Fruit fly (Drosophila melanogaster) whole organism, larva: ENCODE results near the gene CG5850.

Source experiments
- noc ChIP-seq: fragments of 200-800 bp; sonication (Bioruptor generic); optimal IDR thresholded peaks from 3 replicates; lab custom pipeline; 2019; ENCODE audit warnings: missing biosample characterization, mild to moderate bottlenecking, missing genetic modification characterization, moderate library complexity

CG5850 gene

dm6 chr2L:9963603-9964042 is at the start of gene CG5850:
CG5850 (minus strand) TSS chr2L:9963949.
- TF ChIP-seq noc (tag; lab: Kevin White, UChicago): no peak

- peak; percentile 99 for TF ChIP-seq noc (tag; lab: Kevin White, UChicago)
These were observed 46.3 kb upstream of the CG5850 start for dm6 chr2L:10009800-10010658.

dm6 chr2L:10009293-10009695 is 45.5 kb upstream of the CG5850 start, which contains the start of gene Trp1:
Trp1 (plus strand) TSS chr2L:10009381.
- no peak for TF ChIP-seq noc (tag; lab: Kevin White, UChicago)

dm6 chr2L:10004574-10004973 is 40.8 kb upstream of the CG5850 start:
- TF ChIP-seq noc (tag; lab: Kevin White, UChicago): no peak

DNA sequence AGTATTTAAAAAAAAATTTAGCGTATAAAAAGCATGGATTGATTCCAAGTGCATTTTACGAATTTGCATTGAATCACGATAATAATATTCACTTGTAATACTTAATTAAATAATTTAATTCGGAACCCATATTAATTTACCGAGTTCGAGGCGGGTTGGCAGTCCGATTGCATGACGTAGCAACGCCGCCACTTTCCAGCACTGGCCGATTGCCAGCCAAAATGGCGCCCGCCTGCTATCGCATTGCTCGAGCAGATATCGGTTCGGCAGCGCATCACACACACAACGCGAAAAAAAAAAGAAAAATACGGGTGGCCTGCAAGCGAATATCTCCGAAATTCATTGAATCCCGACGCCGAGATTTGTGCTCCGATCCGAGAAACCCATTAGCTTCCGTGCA is 39.8 kb upstream of the CG5850 start, which contains the start of gene Ndf:
Gene Ndf (plus strand): TSS at position 240 of the 400 bp plus-strand sequence.
- TF ChIP-seq noc (tag; lab: Kevin White, UChicago): peak; percentile 9

DNA sequence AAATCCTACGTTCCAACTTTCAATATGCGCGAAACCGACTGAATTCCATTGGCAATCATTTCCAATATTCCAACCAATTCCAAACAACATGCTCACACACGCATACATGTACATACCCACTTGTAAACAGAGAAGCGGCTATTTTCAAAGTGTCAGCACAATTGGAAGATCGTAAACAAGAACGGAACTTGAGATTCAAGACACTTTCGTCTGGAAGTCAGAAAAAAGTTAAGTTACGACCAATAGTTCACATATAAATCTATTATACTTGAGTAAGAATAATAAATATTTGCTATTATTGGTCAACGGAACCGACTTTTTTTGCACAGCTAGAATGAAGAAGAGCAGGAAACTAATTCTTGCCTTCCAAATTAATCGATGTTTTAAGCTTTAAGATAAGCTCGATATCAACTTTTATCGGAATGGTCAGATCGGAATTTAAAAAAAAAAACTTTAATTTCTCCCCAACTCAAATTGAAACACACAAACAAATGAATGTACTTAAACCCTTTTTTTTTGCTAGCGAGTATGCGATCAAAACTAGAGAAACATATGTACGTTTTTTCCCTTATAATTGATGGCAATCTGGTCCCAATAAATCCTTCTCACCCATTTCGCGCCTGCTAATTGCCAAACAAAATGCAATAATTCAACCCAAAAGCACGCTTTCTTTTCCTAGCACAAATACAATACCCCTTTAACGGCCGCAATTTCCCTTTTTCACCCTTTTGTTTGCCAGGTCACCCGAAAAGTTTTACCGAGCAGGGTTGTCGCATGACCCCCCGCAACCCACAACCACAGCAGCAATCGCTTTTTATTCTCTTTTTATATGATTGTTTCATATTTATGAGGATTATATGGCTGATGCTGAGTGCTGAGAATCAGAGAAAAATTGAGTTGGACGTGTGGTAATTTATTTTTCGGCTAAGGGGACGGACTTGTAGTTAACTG is 38.9 kb upstream of the CG5850 start, which contains the start of the genes CG31875 and SoYb:
Gene CG31875 (minus strand): TSS at position 329 of the 951 bp plus-strand sequence.
Gene SoYb (minus strand): TSS at position 329 of the 951 bp plus-strand sequence.
- TF ChIP-seq noc (tag; lab: Kevin White, UChicago): no peak

- TF ChIP-seq noc (tag; lab: Kevin White, UChicago): no peak
These were observed 32.8 kb upstream of the CG5850 start for dm6 chr2L:9996553-9996952.

DNA sequence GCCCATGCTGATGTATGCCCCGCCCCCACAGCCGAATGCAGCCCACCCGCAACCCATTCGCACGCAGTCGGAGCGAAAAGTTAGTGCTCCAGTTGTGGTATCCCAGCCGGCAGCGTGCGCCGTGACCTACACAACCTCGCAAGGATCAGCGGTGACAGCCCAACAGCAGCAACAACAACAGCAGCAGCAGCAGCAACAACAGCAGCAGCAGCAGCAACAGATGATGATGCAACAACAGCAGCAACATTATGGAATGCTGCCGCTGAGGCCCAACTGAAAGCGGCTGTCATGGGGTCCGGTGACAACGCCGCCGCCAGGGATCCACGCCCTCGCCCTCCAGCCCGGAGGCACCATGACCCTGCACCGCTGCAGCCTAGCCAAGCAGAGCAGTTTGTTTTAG is 30.6 kb upstream of the CG5850 start:
- no peak for TF ChIP-seq noc (tag; lab: Kevin White, UChicago)

- no peak for TF ChIP-seq noc (tag; lab: Kevin White, UChicago)
These were observed 26.2 kb upstream of the CG5850 start for dm6 chr2L:9989846-9990506.

DNA sequence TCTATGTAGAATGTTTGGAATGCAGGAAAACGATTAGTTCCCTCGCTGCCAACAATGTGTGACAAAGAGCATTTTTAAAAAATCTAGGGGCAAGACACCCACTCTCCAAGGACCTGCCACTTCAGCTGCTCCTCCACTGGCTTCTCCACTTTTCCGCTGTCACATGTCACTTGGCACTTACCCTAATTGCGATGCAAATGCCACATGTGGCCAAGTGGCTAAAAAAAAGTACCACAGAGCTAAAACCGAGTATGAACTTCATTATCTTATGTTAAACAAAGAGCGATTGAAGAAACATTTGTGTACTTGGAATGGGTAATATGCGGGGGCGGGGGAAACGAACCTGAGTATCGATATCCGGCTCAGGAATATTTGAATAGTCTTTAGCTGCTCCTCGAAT is 25.5 kb upstream of the CG5850 start:
- TF ChIP-seq noc (tag; lab: Kevin White, UChicago): no peak

- TF ChIP-seq noc (tag; lab: Kevin White, UChicago): no peak
These were observed 24.6 kb upstream of the CG5850 start for dm6 chr2L:9988201-9988990.

- no peak for TF ChIP-seq noc (tag; lab: Kevin White, UChicago)
These were observed 22.9 kb upstream of the CG5850 start for dm6 chr2L:9986402-9987350.

DNA sequence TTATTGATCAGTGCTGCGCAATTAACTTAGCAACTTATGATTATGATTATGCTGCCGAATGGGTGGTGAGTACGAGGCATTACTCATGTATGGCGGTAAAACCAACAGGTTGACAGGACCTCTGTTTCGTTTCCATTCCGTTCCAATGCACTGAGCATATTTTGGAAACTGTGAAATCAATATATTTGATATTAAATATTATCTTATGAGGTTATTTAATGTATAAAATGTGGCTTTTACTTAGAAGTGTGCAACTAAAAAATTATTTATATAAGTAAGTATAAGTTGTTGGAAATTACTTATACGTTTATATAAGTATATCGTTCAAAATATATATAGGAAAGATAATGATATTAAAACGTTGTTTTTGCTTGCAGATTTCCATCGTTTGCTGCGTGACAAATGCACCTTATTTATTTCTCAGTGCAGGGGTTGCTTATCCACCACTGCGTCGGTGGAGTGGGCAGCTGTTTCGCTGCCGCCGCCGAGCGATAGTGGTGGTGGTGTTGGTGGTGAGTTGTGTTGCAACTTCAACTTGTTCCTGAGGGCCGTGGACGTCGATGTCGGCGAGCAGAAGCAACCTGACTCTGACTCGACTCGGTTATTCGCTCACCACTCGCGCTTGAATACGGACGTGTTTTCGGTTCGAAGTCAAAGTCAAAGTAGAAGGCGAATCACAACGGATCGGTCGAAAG is 20.5 kb upstream of the CG5850 start, which contains the start of gene bib:
Gene bib (plus strand): TSS at position 568 of the 695 bp plus-strand sequence.
- peak; percentile 13 for TF ChIP-seq noc (tag; lab: Kevin White, UChicago)
